Worm (Caenorhabditis elegans) whole organism, L4 larva: ENCODE data around the gene C17H12.11.

ENCODE experiments used
- D1046.2 ChIP-seq: fragments of 200-800 bp; sonication (Bioruptor generic); IDR thresholded peaks from 2 replicates; pipeline ENCODE4 v1.3.6; 2022; ENCODE audit warnings: missing genetic modification characterization, missing compliant biosample characterization
- F10B5.3 ChIP-seq: sonication (generic microtip); optimal IDR thresholded peaks from 2 replicates; lab custom pipeline; 2016; ENCODE audit warnings: mild to moderate bottlenecking, missing genetic modification characterization, missing compliant biosample characterization
- R02D3.7 ChIP-seq: fragments of 150-350 bp; sonication (generic microtip); optimal IDR thresholded peaks from 3 replicates; lab custom pipeline; 2014; ENCODE audit warnings: missing biosample characterization, missing genetic modification characterization
- aha-1 ChIP-seq: fragments of 150-350 bp; peaks from one replicate; lab custom pipeline; 2014; ENCODE audit warnings: missing biosample characterization, missing genetic modification characterization
- ama-1 ChIP-seq: fragments of 150-350 bp; optimal IDR thresholded peaks from 2 replicates; lab custom pipeline; 2014; ENCODE audit warnings: inconsistent platforms, mixed read lengths
- attf-4 ChIP-seq: sonication (generic microtip); optimal IDR thresholded peaks from 3 replicates; lab custom pipeline; 2017; ENCODE audit warnings: missing biosample characterization, missing genetic modification characterization
- ceh-28 ChIP-seq: fragments of 150-350 bp; optimal IDR thresholded peaks from 2 replicates; lab custom pipeline; 2014; ENCODE audit warnings: missing biosample characterization, missing genetic modification reagents, missing genetic modification characterization
- ceh-32 ChIP-seq: sonication (generic microtip); optimal IDR thresholded peaks from 2 replicates; lab custom pipeline; 2016; ENCODE audit warnings: mild to moderate bottlenecking, missing genetic modification characterization, missing compliant biosample characterization; ENCODE audit not compliant: poor library complexity
- ceh-44 ChIP-seq: fragments of 200-800 bp; sonication (Bioruptor generic); IDR thresholded peaks from 2 replicates; pipeline ENCODE4 v1.3.6; 2022; ENCODE audit warnings: missing genetic modification reagents, missing genetic modification characterization, missing compliant biosample characterization
- ceh-62 ChIP-seq: sonication (generic microtip); optimal IDR thresholded peaks from 2 replicates; lab custom pipeline; 2017; ENCODE audit warnings: missing biosample characterization, missing genetic modification characterization
- ceh-82 ChIP-seq: sonication (generic microtip); optimal IDR thresholded peaks from 2 replicates; lab custom pipeline; 2017; ENCODE audit warnings: missing biosample characterization, missing genetic modification characterization
- daf-19 ChIP-seq: fragments of 200-800 bp; sonication (Bioruptor generic); conservative IDR thresholded peaks from 2 replicates; pipeline ENCODE4 v1.3.6; 2022; ENCODE audit warnings: missing genetic modification characterization, missing compliant biosample characterization
- dmd-6 ChIP-seq: fragments of 200-800 bp; sonication (Bioruptor generic); IDR thresholded peaks from 2 replicates; pipeline ENCODE4 v1.3.6; 2022; ENCODE audit warnings: missing genetic modification reagents, missing genetic modification characterization, missing compliant biosample characterization
- dmd-9 ChIP-seq: fragments of 200-800 bp; sonication (Bioruptor generic); IDR thresholded peaks from 2 replicates; pipeline ENCODE4 v1.3.6; 2022; ENCODE audit warnings: missing genetic modification reagents, missing genetic modification characterization, missing compliant biosample characterization
- duxl-1 ChIP-seq: sonication (generic microtip); optimal IDR thresholded peaks from 2 replicates; lab custom pipeline; 2016; ENCODE audit warnings: mild to moderate bottlenecking, missing genetic modification characterization, moderate library complexity, missing compliant biosample characterization; ENCODE audit not compliant: poor library complexity
- egl-27 ChIP-seq: sonication (generic microtip); optimal IDR thresholded peaks from 3 replicates; lab custom pipeline; 2017; ENCODE audit warnings: missing biosample characterization, missing genetic modification reagents, missing genetic modification characterization
- egl-43 ChIP-seq: fragments of 200-800 bp; sonication (Bioruptor generic); IDR thresholded peaks from 2 replicates; pipeline ENCODE4 v1.3.6; 2022; ENCODE audit warnings: missing genetic modification reagents, missing genetic modification characterization, missing compliant biosample characterization
- fkh-10 ChIP-seq: fragments of 150-350 bp; optimal IDR thresholded peaks from 2 replicates; lab custom pipeline; 2014; ENCODE audit warnings: missing biosample characterization, missing genetic modification reagents, missing genetic modification characterization
- hlh-30 ChIP-seq: sonication (generic microtip); optimal IDR thresholded peaks from 2 replicates; lab custom pipeline; 2017; ENCODE audit warnings: antibody characterized with exemption, mild to moderate bottlenecking, missing genetic modification characterization, missing compliant biosample characterization; ENCODE audit not compliant: insufficient read depth
- jun-1 ChIP-seq: fragments of 150-350 bp; optimal IDR thresholded peaks from 2 replicates; lab custom pipeline; 2014; ENCODE audit warnings: missing biosample characterization, missing genetic modification reagents, missing genetic modification characterization
- lin-1 ChIP-seq: fragments of 200-800 bp; sonication (Bioruptor generic); IDR thresholded peaks from 2 replicates; pipeline ENCODE4 v1.3.6; 2022; ENCODE audit warnings: missing genetic modification reagents, missing genetic modification characterization, missing compliant biosample characterization
- lin-13 ChIP-seq: fragments of 150-350 bp; optimal IDR thresholded peaks from 2 replicates; lab custom pipeline; 2014; ENCODE audit warnings: missing biosample characterization, missing genetic modification reagents, missing genetic modification characterization
- lin-38 ChIP-seq: fragments of 200-800 bp; sonication (Bioruptor generic); IDR thresholded peaks from 2 replicates; pipeline ENCODE4 v1.3.6; 2022; ENCODE audit warnings: missing genetic modification reagents, missing genetic modification characterization, missing compliant biosample characterization
- lsy-2 ChIP-seq, 2 experiments: fragments of 150-350 bp in 1 of 2; sonication (generic microtip) in 1 of 2; optimal IDR thresholded peaks; 2 replicates each; lab custom pipeline; 2014 to 2017; ENCODE audit warnings: missing biosample characterization in 2 of 2, missing genetic modification characterization in 2 of 2
- madf-5 ChIP-seq, 2 experiments: fragments of 200-800 bp; sonication (Bioruptor generic); IDR thresholded peaks; 2 replicates each; pipeline ENCODE4 v1.3.6; 2022; ENCODE audit warnings: missing compliant biosample characterization in 2 of 2, missing genetic modification characterization in 2 of 2
- mdl-1 ChIP-seq, 2 experiments: fragments of 150-350 bp in 1 of 2; sonication (generic microtip) in 1 of 2; optimal IDR thresholded peaks; 2 replicates each; lab custom pipeline; 2014 to 2017; ENCODE audit warnings: missing biosample characterization in 2 of 2, missing genetic modification characterization in 2 of 2
- mep-1 ChIP-seq: fragments of 150-350 bp; sonication (generic microtip); optimal IDR thresholded peaks from 3 replicates; lab custom pipeline; 2014; ENCODE audit warnings: missing biosample characterization, missing genetic modification characterization
- mes-2 ChIP-seq: sonication (generic microtip); optimal IDR thresholded peaks from 2 replicates; lab custom pipeline; 2016; ENCODE audit warnings: missing genotype, mild to moderate bottlenecking, missing genetic modification characterization, missing compliant biosample characterization; ENCODE audit not compliant: poor library complexity, severe bottlenecking
- mxl-2 ChIP-seq: fragments of 200-800 bp; sonication (Bioruptor generic); conservative IDR thresholded peaks from 2 replicates; pipeline ENCODE4 v1.3.6; 2022; ENCODE audit warnings: missing genetic modification reagents, missing genetic modification characterization, missing compliant biosample characterization
- nhr-10 ChIP-seq: fragments of 150-350 bp; optimal IDR thresholded peaks from 2 replicates; lab custom pipeline; 2014; ENCODE audit warnings: missing biosample characterization, missing genetic modification characterization
- nhr-28 ChIP-seq: fragments of 150-350 bp; optimal IDR thresholded peaks from 2 replicates; lab custom pipeline; 2014; ENCODE audit warnings: missing biosample characterization, missing genetic modification characterization
- nhr-48 ChIP-seq: sonication (generic microtip); optimal IDR thresholded peaks from 2 replicates; lab custom pipeline; 2016; ENCODE audit warnings: mild to moderate bottlenecking, missing genetic modification characterization, missing compliant biosample characterization
- nhr-6 ChIP-seq: fragments of 150-350 bp; optimal IDR thresholded peaks from 2 replicates; lab custom pipeline; 2014; ENCODE audit warnings: missing biosample characterization, missing genetic modification characterization
- nhr-77 ChIP-seq: fragments of 150-350 bp; optimal IDR thresholded peaks from 2 replicates; lab custom pipeline; 2014; ENCODE audit warnings: missing biosample characterization, missing genetic modification characterization
- pha-4 ChIP-seq, 2 experiments: fragments of 150-350 bp in 1 of 2; fragments of 200-800 bp in 1 of 2; sonication (Bioruptor generic) in 1 of 2; IDR thresholded peaks in 1 of 2; optimal IDR thresholded peaks in 1 of 2; 2 replicates each; pipeline versions ENCODE4 v1.3.6 to Lab custom; 2014 to 2022; ENCODE audit warnings: missing genetic modification characterization in 2 of 2, missing genetic modification reagents in 2 of 2, missing biosample characterization in 1 of 2, missing compliant biosample characterization in 1 of 2
- pqm-1 ChIP-seq: sonication (generic microtip); optimal IDR thresholded peaks from 2 replicates; lab custom pipeline; 2017; ENCODE audit warnings: missing biosample characterization, missing genetic modification characterization
- rbr-2 ChIP-seq: sonication (generic microtip); optimal IDR thresholded peaks from 2 replicates; lab custom pipeline; 2016; ENCODE audit warnings: missing genotype, missing genetic modification characterization, missing compliant biosample characterization
- skn-1 ChIP-seq: fragments of 150-350 bp; optimal IDR thresholded peaks from 2 replicates; lab custom pipeline; 2014; ENCODE audit warnings: missing biosample characterization, missing genetic modification characterization
- snpc-1.2 ChIP-seq: fragments of 200-800 bp; sonication (Bioruptor generic); IDR thresholded peaks from 2 replicates; pipeline ENCODE4 v1.3.6; 2022; ENCODE audit warnings: missing genetic modification reagents, missing genetic modification characterization, missing compliant biosample characterization
- spr-1 ChIP-seq: sonication (generic microtip); optimal IDR thresholded peaks from 2 replicates; lab custom pipeline; 2016; ENCODE audit warnings: mild to moderate bottlenecking, missing genetic modification characterization, missing compliant biosample characterization
- spr-3 ChIP-seq: fragments of 200-800 bp; sonication (Bioruptor generic); optimal IDR thresholded peaks from 2 replicates; lab custom pipeline; 2018; ENCODE audit warnings: mild to moderate bottlenecking, missing genetic modification characterization, missing compliant biosample characterization
- tra-1 ChIP-seq: fragments of 200-800 bp; sonication (Bioruptor generic); IDR thresholded peaks from 2 replicates; pipeline ENCODE4 v1.3.6; 2022; ENCODE audit warnings: missing genetic modification reagents, missing genetic modification characterization, missing compliant biosample characterization
- unc-62 ChIP-seq, 3 experiments: fragments of 150-350 bp in 1 of 3; sonication (generic microtip); optimal IDR thresholded peaks in 2 of 3; peaks in 1 of 3; 1 replicate in 1 of 3; 2 replicates in 2 of 3; lab custom pipeline; 2014 to 2017; ENCODE audit warnings: missing biosample characterization in 3 of 3, missing genetic modification characterization in 3 of 3, missing genetic modification reagents in 3 of 3, missing genotype in 1 of 3
- zfp-3 ChIP-seq: fragments of 200-800 bp; sonication (Bioruptor generic); conservative IDR thresholded peaks from 2 replicates; pipeline ENCODE4 v1.3.6; 2022; ENCODE audit warnings: missing genetic modification reagents, missing genetic modification characterization, missing compliant biosample characterization

C17H12.11 gene

DNA sequence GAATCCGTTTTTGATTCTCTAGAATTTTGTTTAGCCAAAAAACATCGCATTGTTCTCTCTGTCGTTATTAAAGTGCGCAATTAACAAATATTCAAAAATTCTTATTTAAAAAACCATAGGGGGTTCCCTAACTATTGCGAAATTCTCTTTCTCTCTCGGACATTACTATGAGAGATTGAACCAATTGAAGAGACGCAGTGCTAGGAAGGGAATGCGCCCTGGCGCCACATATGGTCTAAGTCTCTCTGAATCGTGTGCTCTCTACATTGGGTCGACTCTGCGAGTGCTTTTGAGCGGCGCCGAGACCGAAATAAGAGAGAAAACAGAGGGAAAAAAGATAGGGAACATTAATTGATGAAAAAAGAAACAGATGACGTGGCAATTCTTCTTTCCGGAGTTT is 16.3 kb upstream of the C17H12.11 start (continued):
- TF ChIP-seq ceh-44 = no peak
- no peak for TF ChIP-seq attf-4
- no peak for TF ChIP-seq mxl-2
- TF ChIP-seq unc-62 (GFP tag; optimal IDR thresholded peaks at IDR 0.05 in 1 of 2; lab: Kevin White, UChicago) = no peak
- no peak for TF ChIP-seq unc-62 (tag; optimal IDR thresholded peaks at IDR 0.05; lab: Kevin White, UChicago)
- 0 out of 2 replicates have a peak, but pooled peaks have one; percentile 64 for TF ChIP-seq egl-43 (GFP tag; lab: Robert Waterston, UW)
- peak; percentile 98 for TF ChIP-seq aha-1
- TF ChIP-seq duxl-1 = no peak
- TF ChIP-seq snpc-1.2 (GFP tag; lab: Robert Waterston, UW) = no peak
- peak; percentile 52 for TF ChIP-seq nhr-28 (tag; lab: Kevin White, UChicago)
- TF ChIP-seq nhr-48 (tag; lab: Kevin White, UChicago) = peak; percentile 49
- TF ChIP-seq ceh-32 = no peak

DNA sequence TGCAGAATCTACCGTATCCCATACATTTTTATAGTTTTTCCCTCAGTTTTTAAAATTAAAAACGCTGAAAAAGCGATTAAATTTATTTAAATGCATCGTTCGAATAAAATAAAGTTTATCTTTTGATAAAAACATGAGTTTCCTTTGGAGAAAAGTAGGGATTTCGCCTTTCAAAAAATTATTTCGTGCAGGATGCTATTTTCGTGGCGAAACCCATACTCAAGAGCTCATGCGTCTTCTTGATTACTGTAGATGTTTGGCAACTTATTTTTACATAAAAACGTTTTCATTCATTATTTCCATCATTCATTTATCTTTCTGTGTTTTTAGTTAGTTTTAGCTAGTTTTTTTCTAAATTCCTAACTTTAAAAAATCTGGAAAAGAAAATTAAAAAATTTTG is 12.2 kb upstream of the C17H12.11 start:
- no peak for TF ChIP-seq spr-3 (GFP tag; lab: Kevin White, UChicago)
- TF ChIP-seq lsy-2 (tag; optimal IDR thresholded peaks at IDR 0.05; lab: Kevin White, UChicago) = peak in 1 of 2 experiments; percentile 7
- TF ChIP-seq rbr-2 = no peak
- peak; percentile 64; the same call in 1 of the 2 replicates for TF ChIP-seq snpc-1.2 (GFP tag; lab: Robert Waterston, UW)

DNA sequence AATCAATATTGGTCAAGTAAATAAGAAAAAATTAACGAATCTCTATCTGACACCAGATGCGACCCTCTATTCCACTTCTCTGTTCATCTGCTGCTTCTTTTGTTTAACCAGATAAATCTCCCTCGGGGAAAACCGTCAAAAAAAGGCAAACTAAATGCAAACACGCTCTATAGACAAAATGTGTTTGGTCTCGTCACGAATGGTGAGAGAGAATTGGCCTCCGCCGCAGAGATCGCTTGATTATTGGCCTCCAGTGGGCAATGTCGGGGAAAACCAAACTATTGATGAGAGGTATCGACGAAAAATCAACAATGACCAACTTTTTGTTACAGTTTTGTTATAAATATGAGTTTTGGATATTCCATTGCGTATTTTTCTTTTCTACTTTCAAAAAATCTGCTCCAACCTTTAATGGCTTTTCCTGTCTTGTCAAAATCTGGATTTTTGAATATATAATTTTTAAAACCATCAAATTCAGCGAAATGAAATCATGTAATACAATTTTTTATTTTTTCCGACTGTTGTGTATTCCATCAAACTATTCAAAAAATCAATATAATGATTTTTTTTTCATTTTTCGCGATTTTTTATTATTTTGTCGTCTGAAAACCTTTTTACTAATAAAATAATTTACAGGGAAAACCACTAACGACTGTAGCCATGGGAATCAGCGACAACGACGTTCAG is 11.6 kb upstream of the C17H12.11 start, which contains the start of the genes C17H12.2 and vha-8:
Gene C17H12.2, minus strand, starts transcription at position 51 of the 687 bp plus-strand sequence.
Gene vha-8, plus strand, starts transcription at position 637 of the 687 bp plus-strand sequence.
- no peak for TF ChIP-seq R02D3.7 (tag; lab: Kevin White, UChicago)
- TF ChIP-seq ceh-82 (tag; lab: Kevin White, UChicago) = no peak
- peak; percentile 54 for TF ChIP-seq ceh-28
- peak; percentile 90 for TF ChIP-seq pqm-1 (tag; lab: Kevin White, UChicago)
- TF ChIP-seq dmd-6 = peak; percentile 88
- TF ChIP-seq skn-1 = no peak
- no peak for TF ChIP-seq madf-5 (GFP tag; IDR thresholded peaks at IDR 0.05; lab: Robert Waterston, UW)
- TF ChIP-seq nhr-6 (tag; lab: Kevin White, UChicago) = peak; percentile 83
- TF ChIP-seq lin-13 (GFP tag; lab: Kevin White, UChicago) = peak; percentile 93
- TF ChIP-seq spr-1 (tag; lab: Kevin White, UChicago) = peak; percentile 78
- TF ChIP-seq hlh-30 = peak; percentile 87
- peak in 1 of 2 experiments; percentile 65 for TF ChIP-seq mdl-1 (tag; optimal IDR thresholded peaks at IDR 0.05; lab: Kevin White, UChicago)
- no peak for TF ChIP-seq snpc-1.2 (GFP tag; lab: Robert Waterston, UW)
- peak; percentile 93 for TF ChIP-seq nhr-77 (tag; lab: Kevin White, UChicago)
- no peak for TF ChIP-seq mxl-2
- no peak for TF ChIP-seq nhr-10 (tag; lab: Kevin White, UChicago)
- peak; percentile 77 for TF ChIP-seq pha-4 (GFP tag; IDR thresholded peaks at IDR 0.05; lab: Robert Waterston, UW)
- peak; percentile 93 for TF ChIP-seq pha-4 (tag; optimal IDR thresholded peaks at IDR 0.05; lab: Kevin White, UChicago)
- peak; percentile 98 for TF ChIP-seq lin-38 (GFP tag; lab: Robert Waterston, UW)
- TF ChIP-seq zfp-3 (GFP tag; lab: Robert Waterston, UW) = 0 out of 2 replicates have a peak, but pooled peaks have one; percentile 50
- TF ChIP-seq mep-1 (tag; lab: Kevin White, UChicago) = peak; percentile 97
- peak; percentile 51; the same call in 1 of the 2 replicates for TF ChIP-seq D1046.2
- no peak for TF ChIP-seq ceh-32
- TF ChIP-seq tra-1 (GFP tag; lab: Robert Waterston, UW) = 0 out of 2 replicates have a peak, but pooled peaks have one; percentile 41
- peak; percentile 64 for TF ChIP-seq fkh-10 (GFP tag; lab: Kevin White, UChicago)
- TF ChIP-seq mes-2 (tag; lab: Kevin White, UChicago) = peak; percentile 90
- no peak for TF ChIP-seq egl-27
- no peak for TF ChIP-seq ceh-62 (tag; lab: Kevin White, UChicago)
- TF ChIP-seq lin-1 = peak; percentile 68; the same call in 1 of the 2 replicates
- TF ChIP-seq jun-1 = peak; percentile 59
- no peak for TF ChIP-seq attf-4
- peak in 1 of 2 experiments; percentile 87 for TF ChIP-seq unc-62 (GFP tag; optimal IDR thresholded peaks at IDR 0.05 in 1 of 2; lab: Kevin White, UChicago)
- no peak for TF ChIP-seq unc-62 (tag; optimal IDR thresholded peaks at IDR 0.05; lab: Kevin White, UChicago)
- peak; percentile 60; the same call in 1 of the 2 replicates for TF ChIP-seq egl-43 (GFP tag; lab: Robert Waterston, UW)
- TF ChIP-seq daf-19 (GFP tag; lab: Robert Waterston, UW) = no peak
- 0 out of 2 replicates have a peak, but pooled peaks have one; percentile 63 for TF ChIP-seq dmd-9 (GFP tag; lab: Robert Waterston, UW)
- TF ChIP-seq F10B5.3 = no peak
- TF ChIP-seq ama-1 = peak; percentile 89
- peak; percentile 90 for TF ChIP-seq rbr-2
